Fruit fly (Drosophila melanogaster) whole organism, wandering third instar larva: ENCODE results near the gene CG1463.
A peak's percentile ranks its signal among the peaks of the same experiment; 100 is the strongest.

Experiments
- Abd-B ChIP-seq: fragments of >200 bp; optimal IDR thresholded peaks from 2 replicates; lab custom pipeline; 2017; ENCODE audit warnings: missing biosample characterization, missing genetic modification characterization
- CG32264 ChIP-seq: fragments of 200-800 bp; sonication (Bioruptor generic); optimal IDR thresholded peaks from 2 replicates; lab custom pipeline; 2016; ENCODE audit warnings: missing biosample characterization, missing genetic modification characterization
- CrebA ChIP-seq: fragments of 200-800 bp; sonication (Bioruptor generic); optimal IDR thresholded peaks from 2 replicates; lab custom pipeline; 2016; ENCODE audit warnings: missing biosample characterization, mild to moderate bottlenecking, missing genetic modification characterization, borderline replicate concordance
- Dfd ChIP-seq: fragments of >200 bp; optimal IDR thresholded peaks from 2 replicates; lab custom pipeline; 2017; ENCODE audit warnings: missing biosample characterization, missing genetic modification characterization
- Dif ChIP-seq: fragments of 200-275, 200-300 bp; sonication (Bioruptor generic); optimal IDR thresholded peaks from 2 replicates; lab custom pipeline; 2018; ENCODE audit warnings: missing biosample characterization, missing genetic modification characterization; ENCODE audit not compliant: partially characterized antibody
- GATAd ChIP-seq: sonication (Bioruptor generic); optimal IDR thresholded peaks from 2 replicates; lab custom pipeline; 2016; ENCODE audit warnings: missing biosample characterization, missing genetic modification characterization
- HLH106 ChIP-seq: fragments of 200-800 bp; optimal IDR thresholded peaks from 3 replicates; lab custom pipeline; 2019; ENCODE audit warnings: missing biosample characterization, mild to moderate bottlenecking, missing genetic modification characterization, moderate library complexity
- Hnf4 ChIP-seq: fragments of 200-800 bp; sonication (Bioruptor generic); optimal IDR thresholded peaks from 2 replicates; lab custom pipeline; 2016; ENCODE audit warnings: missing biosample characterization, mild to moderate bottlenecking, missing genetic modification characterization
- Hr78 ChIP-seq: fragments of >200 bp; optimal IDR thresholded peaks from 2 replicates; lab custom pipeline; 2017; ENCODE audit warnings: missing biosample characterization, missing genetic modification characterization
- Hr83 ChIP-seq: fragments of 200-300 bp; sonication (Bioruptor generic); optimal IDR thresholded peaks from 2 replicates; lab custom pipeline; 2016; ENCODE audit warnings: missing biosample characterization, mild to moderate bottlenecking, missing genetic modification characterization, moderate library complexity; ENCODE audit not compliant: poor library complexity, severe bottlenecking
- Jra ChIP-seq: sonication (Bioruptor generic); optimal IDR thresholded peaks from 2 replicates; lab custom pipeline; 2016; ENCODE audit warnings: missing biosample characterization, missing genetic modification characterization
- Mio ChIP-seq: sonication (Bioruptor generic); optimal IDR thresholded peaks from 2 replicates; lab custom pipeline; 2016; ENCODE audit warnings: missing biosample characterization, missing genetic modification characterization
- Myc ChIP-seq: fragments of >200 bp; optimal IDR thresholded peaks from 2 replicates; lab custom pipeline; 2017
- N ChIP-seq: fragments of >200 bp; optimal IDR thresholded peaks from 2 replicates; lab custom pipeline; 2018; ENCODE audit warnings: missing biosample characterization, missing external identifiers, missing genetic modification characterization
- OdsH ChIP-seq: fragments of 200-800 bp; sonication (Bioruptor generic); optimal IDR thresholded peaks from 2 replicates; lab custom pipeline; 2016; ENCODE audit warnings: missing biosample characterization, mild to moderate bottlenecking, missing genetic modification characterization
- Sp1 ChIP-seq: fragments of 200-800 bp; sonication (Bioruptor generic); optimal IDR thresholded peaks from 3 replicates; lab custom pipeline; 2019; ENCODE audit warnings: missing biosample characterization, mild to moderate bottlenecking, missing genetic modification characterization, moderate library complexity
- Vsx2 ChIP-seq: fragments of 200-300, 225-300 bp; sonication (Bioruptor generic); optimal IDR thresholded peaks from 2 replicates; lab custom pipeline; 2018; ENCODE audit warnings: missing biosample characterization, missing genetic modification characterization; ENCODE audit not compliant: partially characterized antibody
- brk ChIP-seq: fragments of 200-800 bp; sonication (Bioruptor generic); optimal IDR thresholded peaks from 2 replicates; lab custom pipeline; 2016; ENCODE audit warnings: missing biosample characterization, mild to moderate bottlenecking, missing genetic modification characterization
- dl ChIP-seq, 2 experiments: fragments of 175-275, 200-275 bp in 1 of 2; fragments of 200-275 bp in 1 of 2; sonication (Bioruptor generic); optimal IDR thresholded peaks; lab custom pipeline; 2018; ENCODE audit warnings: mild to moderate bottlenecking in 2 of 2, missing biosample characterization in 2 of 2, missing genetic modification characterization in 2 of 2, moderate library complexity in 2 of 2; ENCODE audit not compliant: partially characterized antibody in 2 of 2, insufficient read depth in 1 of 2
- dmrt93B ChIP-seq: fragments of 200-800 bp; sonication (Bioruptor generic); optimal IDR thresholded peaks from 2 replicates; lab custom pipeline; 2018; ENCODE audit warnings: missing biosample characterization, mild to moderate bottlenecking, missing genetic modification characterization
- dsf ChIP-seq: sonication (Bioruptor generic); optimal IDR thresholded peaks from 2 replicates; lab custom pipeline; 2016; ENCODE audit warnings: missing biosample characterization, missing genetic modification characterization, borderline replicate concordance
- ey ChIP-seq: fragments of 200-800 bp; sonication (Bioruptor generic); optimal IDR thresholded peaks from 2 replicates; lab custom pipeline; 2016; ENCODE audit warnings: missing biosample characterization, missing genetic modification characterization
- foxo ChIP-seq, 2 experiments: fragments of 200-800 bp; sonication (Bioruptor generic); optimal IDR thresholded peaks; 2 replicates in 1 of 2; 3 replicates in 1 of 2; lab custom pipeline; 2016 to 2017; ENCODE audit warnings: missing biosample characterization in 2 of 2, missing genetic modification characterization in 2 of 2
- fru ChIP-seq: fragments of 200-800 bp; sonication (Bioruptor generic); optimal IDR thresholded peaks from 3 replicates; lab custom pipeline; 2016; ENCODE audit warnings: missing biosample characterization, mild to moderate bottlenecking, missing genetic modification characterization
- h ChIP-seq: fragments of 200-800 bp; sonication (Bioruptor generic); optimal IDR thresholded peaks from 3 replicates; lab custom pipeline; 2016; ENCODE audit warnings: missing biosample characterization, mild to moderate bottlenecking, missing genetic modification characterization
- jim ChIP-seq: fragments of 175-275, 200-325 bp; sonication (Bioruptor generic); optimal IDR thresholded peaks from 2 replicates; lab custom pipeline; 2016; ENCODE audit warnings: missing biosample characterization, mild to moderate bottlenecking, missing genetic modification characterization
- lola ChIP-seq: fragments of >200 bp; optimal IDR thresholded peaks from 2 replicates; lab custom pipeline; 2017; ENCODE audit warnings: missing biosample characterization, missing genetic modification characterization
- pan ChIP-seq: fragments of >200 bp; optimal IDR thresholded peaks from 2 replicates; lab custom pipeline; 2017
- psq ChIP-seq: fragments of 200-800 bp; sonication (Bioruptor generic); optimal IDR thresholded peaks from 3 replicates; lab custom pipeline; 2017; ENCODE audit warnings: missing biosample characterization, mild to moderate bottlenecking, missing genetic modification characterization, moderate library complexity
- rgr ChIP-seq: fragments of 200-800 bp; sonication (Bioruptor generic); optimal IDR thresholded peaks from 3 replicates; lab custom pipeline; 2016; ENCODE audit warnings: missing biosample characterization, mild to moderate bottlenecking, missing genetic modification characterization
- sage ChIP-seq: fragments of 200-800 bp; sonication (Bioruptor generic); optimal IDR thresholded peaks from 2 replicates; lab custom pipeline; 2016; ENCODE audit warnings: missing biosample characterization, mild to moderate bottlenecking, missing genetic modification characterization
- sv ChIP-seq: fragments of 200-800 bp; sonication (Bioruptor generic); optimal IDR thresholded peaks from 3 replicates; lab custom pipeline; 2016; ENCODE audit warnings: missing biosample characterization, missing genetic modification characterization
- tai ChIP-seq: sonication (Bioruptor generic); optimal IDR thresholded peaks from 2 replicates; lab custom pipeline; 2016; ENCODE audit warnings: missing biosample characterization, missing genetic modification characterization
- usp ChIP-seq: fragments of >200 bp; optimal IDR thresholded peaks from 2 replicates; lab custom pipeline; 2017; ENCODE audit warnings: missing biosample characterization, missing genetic modification characterization

Gene CG1463

dm6 chrX:12582984-12583869, 28.2 kb downstream of the CG1463 start, which contains the start of gene Pits (continued):
- TF ChIP-seq psq (GFP tag; lab: Kevin White, UChicago) (peak; percentile 68), dl (GFP tag; optimal IDR thresholded peaks at IDR 0.05; lab: Kevin White, UChicago; ENCODE audit: insufficient read depth in 1 of 2, partially characterized antibody in 2 of 2) (peak; percentile 7 to 10), dsf (GFP tag; lab: Kevin White, UChicago) (no peak), Dif (GFP tag; lab: Kevin White, UChicago) (peak; percentile 58), Jra (GFP tag; lab: Kevin White, UChicago) (peak; percentile 16)

- TF ChIP-seq fru (GFP tag; lab: Kevin White, UChicago) (no peak), sage (GFP tag; lab: Kevin White, UChicago) (no peak), tai (GFP tag; lab: Kevin White, UChicago) (no peak)
Observed at dm6 chrX:12582661-12582983, 28.8 kb downstream of the CG1463 start.

- no peak for TF ChIP-seq dmrt93B (GFP tag; lab: Kevin White, UChicago)
- TF ChIP-seq CG32264 (GFP tag; lab: Kevin White, UChicago), result no peak
- no peak for TF ChIP-seq GATAd (GFP tag; lab: Kevin White, UChicago)
- TF ChIP-seq HLH106, result no peak
- TF ChIP-seq Hr78, result no peak
- TF ChIP-seq ey (GFP tag; lab: Kevin White, UChicago), result no peak
- TF ChIP-seq Dfd (GFP tag; lab: Kevin White, UChicago), result peak; percentile 60
Observed at dm6 chrX:12581894-12582293, 29.6 kb downstream of the CG1463 start.

dm6 chrX:12581305-12581676, 30.2 kb downstream of the CG1463 start:
- TF ChIP-seq pan (lab: Kevin White, UChicago) (no peak), Hr83 (GFP tag; lab: Kevin White, UChicago) (no peak), h (no peak), GATAd (GFP tag; lab: Kevin White, UChicago) (no peak), sv (no peak), tai (GFP tag; lab: Kevin White, UChicago) (no peak), dl (GFP tag; optimal IDR thresholded peaks at IDR 0.05; lab: Kevin White, UChicago; ENCODE audit: insufficient read depth in 1 of 2, partially characterized antibody in 2 of 2) (no peak), dmrt93B (GFP tag; lab: Kevin White, UChicago) (no peak), OdsH (no peak), HLH106 (no peak), Dfd (GFP tag; lab: Kevin White, UChicago) (no peak), Dif (GFP tag; lab: Kevin White, UChicago) (no peak)

- no peak for TF ChIP-seq brk
- TF ChIP-seq fru (GFP tag; lab: Kevin White, UChicago), result peak; percentile 16
- TF ChIP-seq foxo (GFP tag; optimal IDR thresholded peaks at IDR 0.05; lab: Kevin White, UChicago), result peak in 1 of 2 experiments; percentile 14
- TF ChIP-seq h, result peak; percentile 12
- no peak for TF ChIP-seq Abd-B (GFP tag; lab: Kevin White, UChicago)
- peak; percentile 8 for TF ChIP-seq rgr (GFP tag; lab: Kevin White, UChicago)
Observed at dm6 chrX:12580498-12581304, 30.8 kb downstream of the CG1463 start.

- TF ChIP-seq fru (GFP tag; lab: Kevin White, UChicago) (no peak), tai (GFP tag; lab: Kevin White, UChicago) (no peak), rgr (GFP tag; lab: Kevin White, UChicago) (no peak), Dfd (GFP tag; lab: Kevin White, UChicago) (no peak), Myc (lab: Kevin White, UChicago) (no peak), Jra (GFP tag; lab: Kevin White, UChicago) (no peak), jim (peak; percentile 64), lola (no peak), GATAd (GFP tag; lab: Kevin White, UChicago) (no peak), usp (GFP tag; lab: Kevin White, UChicago) (no peak), h (no peak), Vsx2 (GFP tag; lab: Kevin White, UChicago) (no peak), OdsH (no peak), brk (no peak), N (GFP tag; lab: Kevin White, UChicago) (peak; percentile 54), dmrt93B (GFP tag; lab: Kevin White, UChicago) (no peak), foxo (GFP tag; optimal IDR thresholded peaks at IDR 0.05; lab: Kevin White, UChicago) (no peak), psq (GFP tag; lab: Kevin White, UChicago) (peak; percentile 94), CrebA (GFP tag; lab: Kevin White, UChicago) (no peak), Hnf4 (no peak), dl (GFP tag; optimal IDR thresholded peaks at IDR 0.05; lab: Kevin White, UChicago; ENCODE audit: insufficient read depth in 1 of 2, partially characterized antibody in 2 of 2) (no peak), Dif (GFP tag; lab: Kevin White, UChicago) (peak; percentile 66), CG32264 (GFP tag; lab: Kevin White, UChicago) (no peak), Mio (GFP tag; lab: Kevin White, UChicago) (no peak), Sp1 (no peak)
Observed at dm6 chrX:12580040-12580497, 31.4 kb downstream of the CG1463 start.
